Worm (Caenorhabditis elegans) whole organism, mixed stage, embryonic: ENCODE results near the gene oac-5.

Experiments
- M03D4.4 ChIP-seq: sonication (generic microtip); optimal IDR thresholded peaks from 2 replicates; lab custom pipeline; 2017; ENCODE audit warnings: mild to moderate bottlenecking, missing genetic modification characterization, missing compliant biosample characterization
- blmp-1 ChIP-seq: fragments of 150-350 bp; optimal IDR thresholded peaks from 2 replicates; lab custom pipeline; 2014; ENCODE audit warnings: missing biosample characterization, missing genetic modification characterization
- ceh-39 ChIP-seq: fragments of 150-350 bp; optimal IDR thresholded peaks from 2 replicates; lab custom pipeline; 2014; ENCODE audit warnings: missing biosample characterization, missing genetic modification characterization
- ceh-43 ChIP-seq: fragments of 200-800 bp; sonication (Bioruptor generic); optimal IDR thresholded peaks from 2 replicates; lab custom pipeline; 2018; ENCODE audit warnings: mild to moderate bottlenecking, missing genetic modification characterization, moderate library complexity, missing compliant biosample characterization
- ceh-83 ChIP-seq: fragments of 200-800 bp; sonication (Bioruptor generic); optimal IDR thresholded peaks from 2 replicates; lab custom pipeline; 2018; ENCODE audit warnings: mild to moderate bottlenecking, missing genetic modification characterization, missing compliant biosample characterization
- ces-1 ChIP-seq: fragments of 150-350 bp; optimal IDR thresholded peaks from 2 replicates; lab custom pipeline; 2014; ENCODE audit warnings: missing biosample characterization, missing genetic modification reagents, missing genetic modification characterization
- cnd-1 ChIP-seq: fragments of 200-800 bp; sonication (Bioruptor generic); optimal IDR thresholded peaks from 2 replicates; lab custom pipeline; 2018; ENCODE audit warnings: mild to moderate bottlenecking, missing genetic modification characterization, missing compliant biosample characterization
- drap-1 ChIP-seq: fragments of 200-800 bp; sonication (Bioruptor generic); optimal IDR thresholded peaks from 3 replicates; lab custom pipeline; 2018; ENCODE audit warnings: mild to moderate bottlenecking, missing genetic modification characterization, missing compliant biosample characterization
- elt-1 ChIP-seq: sonication (generic microtip); optimal IDR thresholded peaks from 2 replicates; lab custom pipeline; 2017; ENCODE audit warnings: missing genetic modification characterization, mild to moderate bottlenecking, missing compliant biosample characterization, antibody characterized with exemption, moderate library complexity, borderline replicate concordance; ENCODE audit not compliant: insufficient read depth
- elt-3 ChIP-seq: fragments of 150-350 bp; optimal IDR thresholded peaks from 2 replicates; lab custom pipeline; 2014; ENCODE audit warnings: missing biosample characterization, missing genetic modification characterization
- flh-1 ChIP-seq: fragments of 200-800 bp; sonication (Bioruptor generic); optimal IDR thresholded peaks from 2 replicates; lab custom pipeline; 2018; ENCODE audit warnings: mild to moderate bottlenecking, missing genetic modification characterization, moderate library complexity, missing compliant biosample characterization
- ham-2 ChIP-seq: fragments of 200-800 bp; sonication (Bioruptor generic); optimal IDR thresholded peaks from 2 replicates; lab custom pipeline; 2018; ENCODE audit warnings: mild to moderate bottlenecking, missing genetic modification characterization, missing compliant biosample characterization
- hlh-1 ChIP-seq: fragments of 150-350 bp; optimal IDR thresholded peaks from 2 replicates; lab custom pipeline; 2014; ENCODE audit warnings: missing biosample characterization, missing genetic modification reagents, missing genetic modification characterization
- lin-13 ChIP-seq: fragments of 150-350 bp; optimal IDR thresholded peaks from 2 replicates; lab custom pipeline; 2014; ENCODE audit warnings: missing biosample characterization, missing genetic modification characterization
- lin-32 ChIP-seq: fragments of 200-800 bp; sonication (Bioruptor generic); optimal IDR thresholded peaks from 2 replicates; lab custom pipeline; 2018; ENCODE audit warnings: mild to moderate bottlenecking, missing genetic modification characterization, missing compliant biosample characterization
- mab-5 ChIP-seq: fragments of 150-350 bp; optimal IDR thresholded peaks from 2 replicates; lab custom pipeline; 2014; ENCODE audit warnings: missing biosample characterization, missing genetic modification characterization
- nhr-12 ChIP-seq: fragments of 150-350 bp; optimal IDR thresholded peaks from 2 replicates; lab custom pipeline; 2014; ENCODE audit warnings: missing biosample characterization, missing genetic modification characterization
- nhr-2 ChIP-seq: fragments of 150-350 bp; optimal IDR thresholded peaks from 2 replicates; lab custom pipeline; 2014; ENCODE audit warnings: missing biosample characterization, missing genetic modification characterization
- nhr-28 ChIP-seq: fragments of 150-350 bp; optimal IDR thresholded peaks from 2 replicates; lab custom pipeline; 2014; ENCODE audit warnings: missing biosample characterization, missing genetic modification characterization
- nhr-76 ChIP-seq: sonication (generic microtip); optimal IDR thresholded peaks from 2 replicates; lab custom pipeline; 2017; ENCODE audit warnings: missing biosample characterization, missing genetic modification characterization
- sem-2 ChIP-seq: fragments of 200-800 bp; sonication (Bioruptor generic); optimal IDR thresholded peaks from 2 replicates; lab custom pipeline; 2018; ENCODE audit warnings: mild to moderate bottlenecking, missing genetic modification characterization, missing compliant biosample characterization
- snpc-4 ChIP-seq: fragments of 150-350 bp; optimal IDR thresholded peaks from 2 replicates; lab custom pipeline; 2014; ENCODE audit warnings: missing biosample characterization, missing genetic modification characterization
- tbx-8 ChIP-seq: fragments of 200-800 bp; sonication (Bioruptor generic); optimal IDR thresholded peaks from 2 replicates; lab custom pipeline; 2018; ENCODE audit warnings: mild to moderate bottlenecking, missing genetic modification characterization, moderate library complexity, missing compliant biosample characterization
- unc-120 ChIP-seq: sonication (generic microtip); optimal IDR thresholded peaks from 2 replicates; lab custom pipeline; 2017; ENCODE audit warnings: missing genetic modification characterization, missing compliant biosample characterization; ENCODE audit not compliant: poor library complexity, severe bottlenecking
- unc-39 ChIP-seq: fragments of 150-350 bp; optimal IDR thresholded peaks from 2 replicates; lab custom pipeline; 2014; ENCODE audit warnings: missing biosample characterization, missing genetic modification characterization
- unc-62 ChIP-seq: fragments of 150-350 bp; optimal IDR thresholded peaks from 2 replicates; lab custom pipeline; 2014; ENCODE audit warnings: missing biosample characterization, missing genetic modification reagents, missing genetic modification characterization

The oac-5 gene

ce11 chrV:16282147-16282546, 10.4 kb upstream of the oac-5 start, which contains the start of gene F28G4.2:
Gene F28G4.2 (minus strand): TSS chrV:16282321.
- peak; percentile 63 for TF ChIP-seq elt-1 (tag; lab: Kevin White, UChicago)
- no peak for TF ChIP-seq ceh-43

- TF ChIP-seq snpc-4 (tag; lab: Kevin White, UChicago) = no peak
- TF ChIP-seq cnd-1 (tag; lab: Kevin White, UChicago) = no peak
- no peak for TF ChIP-seq M03D4.4 (tag; lab: Kevin White, UChicago)
- TF ChIP-seq elt-3 (tag; lab: Kevin White, UChicago) = no peak
- TF ChIP-seq nhr-28 (tag; lab: Kevin White, UChicago) = no peak
- no peak for TF ChIP-seq unc-62 (GFP tag; lab: Kevin White, UChicago)
- TF ChIP-seq ceh-43 = no peak
- no peak for TF ChIP-seq sem-2 (GFP tag; lab: Kevin White, UChicago)
- no peak for TF ChIP-seq ham-2 (GFP tag; lab: Kevin White, UChicago)
- TF ChIP-seq lin-32 = no peak
These were observed 6.7 kb upstream of the oac-5 start, which contains the start of gene F28G4.4 for ce11 chrV:16285794-16286193. Gene F28G4.4 (minus strand): TSS chrV:16285894.

- no peak for TF ChIP-seq sem-2 (GFP tag; lab: Kevin White, UChicago)
- no peak for TF ChIP-seq elt-1 (tag; lab: Kevin White, UChicago)
- no peak for TF ChIP-seq mab-5
- no peak for TF ChIP-seq nhr-12 (tag; lab: Kevin White, UChicago)
These were observed 4.9 kb upstream of the oac-5 start, which contains the start of gene F28G4.3 for ce11 chrV:16287619-16288018. Gene F28G4.3 (minus strand): TSS chrV:16287719.

- TF ChIP-seq blmp-1 (tag; lab: Kevin White, UChicago) = no peak
- no peak for TF ChIP-seq elt-1 (tag; lab: Kevin White, UChicago)
- TF ChIP-seq sem-2 (GFP tag; lab: Kevin White, UChicago) = no peak
- TF ChIP-seq ceh-43 = no peak
- no peak for TF ChIP-seq snpc-4 (tag; lab: Kevin White, UChicago)
- no peak for TF ChIP-seq hlh-1
- TF ChIP-seq cnd-1 (tag; lab: Kevin White, UChicago) = no peak
- no peak for TF ChIP-seq unc-39
- no peak for TF ChIP-seq nhr-2 (tag; lab: Kevin White, UChicago)
- TF ChIP-seq M03D4.4 (tag; lab: Kevin White, UChicago) = no peak
These were observed 4.6 kb downstream of the oac-5 start, which contains the start of gene srbc-83 for ce11 chrV:16297070-16297469. Gene srbc-83 (plus strand): TSS chrV:16297370.

- no peak for TF ChIP-seq sem-2 (GFP tag; lab: Kevin White, UChicago)
- no peak for TF ChIP-seq nhr-76 (tag; lab: Kevin White, UChicago)
- no peak for TF ChIP-seq unc-62 (GFP tag; lab: Kevin White, UChicago)
- TF ChIP-seq ceh-43 = no peak
- no peak for TF ChIP-seq ceh-39 (tag; lab: Kevin White, UChicago)
- TF ChIP-seq ceh-83 = no peak
These were observed 6.2 kb downstream of the oac-5 start, which contains the start of gene srbc-84 for ce11 chrV:16298669-16299068. Gene srbc-84 (plus strand): TSS chrV:16298969.

- TF ChIP-seq drap-1 (no peak), nhr-76 (tag; lab: Kevin White, UChicago) (no peak), unc-62 (GFP tag; lab: Kevin White, UChicago) (no peak), cnd-1 (tag; lab: Kevin White, UChicago) (no peak), M03D4.4 (tag; lab: Kevin White, UChicago) (no peak), tbx-8 (GFP tag; lab: Kevin White, UChicago) (no peak), elt-3 (tag; lab: Kevin White, UChicago) (no peak), unc-120 (no peak), ceh-83 (no peak), ham-2 (GFP tag; lab: Kevin White, UChicago) (no peak), lin-13 (tag; lab: Kevin White, UChicago) (no peak), elt-1 (tag; lab: Kevin White, UChicago) (no peak), flh-1 (GFP tag; lab: Kevin White, UChicago) (no peak), unc-39 (no peak), snpc-4 (tag; lab: Kevin White, UChicago) (no peak), blmp-1 (tag; lab: Kevin White, UChicago) (no peak), ces-1 (GFP tag; lab: Kevin White, UChicago) (no peak)
These were observed 7.3 kb downstream of the oac-5 start for ce11 chrV:16299834-16300233.
